Fruit fly (Drosophila melanogaster): ENCODE measurements around the gene CG14312.

The CG14312 gene

dm6 chr3R:18311368-18311919, 28.1 kb upstream of the CG14312 start (continued):
- TF ChIP-seq Meics (GFP tag; optimal IDR thresholded peaks at IDR 0.05), result peak; percentile 78
- TF ChIP-seq jigr1 (GFP tag; IDR thresholded peaks at IDR 0.05), result no peak
- peak; percentile 97 for TF ChIP-seq abd-A (tag; optimal IDR thresholded peaks at IDR 0.05)
- TF ChIP-seq CG12155 (GFP tag; optimal IDR thresholded peaks at IDR 0.05), result no peak
- no peak for TF ChIP-seq CG7357 (GFP tag; IDR thresholded peaks at IDR 0.05)
- TF ChIP-seq lbe (GFP tag; optimal IDR thresholded peaks at IDR 0.05), result no peak
- peak; percentile 29; the same call in 1 of the 2 replicates for TF ChIP-seq CG8765 (GFP tag; IDR thresholded peaks at IDR 0.05)
- no peak for TF ChIP-seq Hsf (GFP tag; optimal IDR thresholded peaks at IDR 0.05)
- no peak for TF ChIP-seq Dfd (GFP tag; optimal IDR thresholded peaks at IDR 0.05)
- TF ChIP-seq CG10274 (GFP tag; optimal IDR thresholded peaks at IDR 0.05), result peak; percentile 11
- TF ChIP-seq Eip74EF (GFP tag; optimal IDR thresholded peaks at IDR 0.05), result peak in 1 of 2 experiments; percentile 74
- no peak for TF ChIP-seq CG12744 (GFP tag; optimal IDR thresholded peaks at IDR 0.05)
- no peak for TF ChIP-seq usp (GFP tag; optimal IDR thresholded peaks at IDR 0.05)
- no peak for TF ChIP-seq ase (GFP tag; IDR thresholded peaks at IDR 0.05)
- TF ChIP-seq H15 (GFP tag; IDR thresholded peaks at IDR 0.05), result peak; percentile 36; the same call in 1 of the 3 replicates
- TF ChIP-seq wdn (GFP tag; IDR thresholded peaks at IDR 0.05), result peak; percentile 48; the same call in 1 of the 2 replicates
- peak; percentile 58 for TF ChIP-seq gcm (GFP tag; optimal IDR thresholded peaks at IDR 0.05)
- TF ChIP-seq emc (GFP tag; optimal IDR thresholded peaks at IDR 0.05), result no peak
- no peak for TF ChIP-seq CG2116 (GFP tag; optimal IDR thresholded peaks at IDR 0.05)
- TF ChIP-seq Sry-β (GFP tag; optimal IDR thresholded peaks at IDR 0.05), result peak; percentile 23
- TF ChIP-seq az2 (GFP tag; optimal IDR thresholded peaks at IDR 0.05), result peak; percentile 14
- TF ChIP-seq h (optimal IDR thresholded peaks at IDR 0.05), result no peak
- TF ChIP-seq nau (GFP tag; optimal IDR thresholded peaks at IDR 0.05), result peak; percentile 75
- TF ChIP-seq Myb (GFP tag; optimal IDR thresholded peaks at IDR 0.05), result peak; percentile 16
- peak; percentile 57 for TF ChIP-seq CG33557 (GFP tag; optimal IDR thresholded peaks at IDR 0.05)
- TF ChIP-seq CG34422 (GFP tag; IDR thresholded peaks at IDR 0.05), result peak; percentile 74; the same call in 1 of the 3 replicates
- peak; percentile 23 for TF ChIP-seq sug (tag; optimal IDR thresholded peaks at IDR 0.05)
- peak; percentile 47 for TF ChIP-seq jumu (GFP tag; optimal IDR thresholded peaks at IDR 0.05)
- no peak for TF ChIP-seq CG17912 (GFP tag; optimal IDR thresholded peaks at IDR 0.05)
- peak; percentile 41 for TF ChIP-seq NC2α (GFP tag; optimal IDR thresholded peaks at IDR 0.05)
- 0 out of 2 replicates have a peak, but pooled peaks have one; percentile 30 for TF ChIP-seq CG42726 (GFP tag; IDR thresholded peaks at IDR 0.05; ENCODE audit: partially characterized antibody)
- no peak for TF ChIP-seq CG10366 (GFP tag; IDR thresholded peaks at IDR 0.05)
- TF ChIP-seq sd (tag; optimal IDR thresholded peaks at IDR 0.05), result peak; percentile 25
- no peak for TF ChIP-seq CG4282 (GFP tag; optimal IDR thresholded peaks at IDR 0.05)
- no peak for TF ChIP-seq Spps (tag; optimal IDR thresholded peaks at IDR 0.05)
- TF ChIP-seq cad (GFP tag; optimal IDR thresholded peaks at IDR 0.05), result no peak
- TF ChIP-seq Hr78 (GFP tag; optimal IDR thresholded peaks at IDR 0.05), result peak in 1 of 2 experiments; percentile 95
- peak; percentile 85 for TF ChIP-seq CoRest (tag; optimal IDR thresholded peaks at IDR 0.05)
- 0 out of 2 replicates have a peak, but pooled peaks have one; percentile 20 for TF ChIP-seq gt (GFP tag; IDR thresholded peaks at IDR 0.05)
- TF ChIP-seq CG8290 (GFP tag; optimal IDR thresholded peaks at IDR 0.05), result no peak
- TF ChIP-seq CG8290 (tag; optimal IDR thresholded peaks at IDR 0.05), result peak; percentile 47 to 71
- no peak for TF ChIP-seq zen2 (GFP tag; IDR thresholded peaks at IDR 0.05; ENCODE audit: partially characterized antibody)
- TF ChIP-seq CG17802 (tag; optimal IDR thresholded peaks at IDR 0.05), result peak; percentile 54
- TF ChIP-seq Hr3 (GFP tag; optimal IDR thresholded peaks at IDR 0.05), result peak; percentile 4
- peak; percentile 65 for TF ChIP-seq TFAM (GFP tag; optimal IDR thresholded peaks at IDR 0.05)
- peak; percentile 4 for TF ChIP-seq Hand (GFP tag; optimal IDR thresholded peaks at IDR 0.05)
- TF ChIP-seq CG7928 (GFP tag; optimal IDR thresholded peaks at IDR 0.05), result no peak
- TF ChIP-seq hth (optimal IDR thresholded peaks at IDR 0.05), result no peak
- peak; percentile 86 for TF ChIP-seq CG3407 (GFP tag; optimal IDR thresholded peaks at IDR 0.05)
- peak; percentile 21 for TF ChIP-seq Deaf1 (tag; optimal IDR thresholded peaks at IDR 0.05)
- peak; percentile 51 for TF ChIP-seq CG15514 (GFP tag; optimal IDR thresholded peaks at IDR 0.05)
